Worm (Caenorhabditis elegans) whole organism, L1 larva: ENCODE results near the gene T21D12.14.

ENCODE experiments used
- C16A3.4 ChIP-seq: fragments of 150-350 bp; optimal IDR thresholded peaks from 2 replicates; lab custom pipeline; 2014; ENCODE audit warnings: missing biosample characterization, missing genetic modification characterization
- alr-1 ChIP-seq: fragments of 200-800 bp; sonication (Bioruptor generic); optimal IDR thresholded peaks from 2 replicates; lab custom pipeline; 2018; ENCODE audit warnings: borderline replicate concordance, mild to moderate bottlenecking, missing genetic modification characterization, missing compliant biosample characterization
- aly-2 ChIP-seq: fragments of 150-350 bp; optimal IDR thresholded peaks from 2 replicates; lab custom pipeline; 2014; ENCODE audit warnings: missing biosample characterization, missing genetic modification characterization
- ets-5 ChIP-seq: fragments of 200-800 bp; sonication (Bioruptor generic); IDR thresholded peaks from 2 replicates; pipeline ENCODE4 v1.3.6; 2022; ENCODE audit warnings: missing genetic modification characterization, missing compliant biosample characterization
- fkh-8 ChIP-seq: sonication (generic microtip); optimal IDR thresholded peaks from 2 replicates; lab custom pipeline; 2016; ENCODE audit warnings: mild to moderate bottlenecking, missing genetic modification characterization, missing compliant biosample characterization
- lin-13 ChIP-seq: fragments of 150-350 bp; optimal IDR thresholded peaks from 2 replicates; lab custom pipeline; 2014; ENCODE audit warnings: missing biosample characterization, missing genetic modification reagents, missing genetic modification characterization
- lin-39 ChIP-seq: fragments of 150-350 bp; optimal IDR thresholded peaks from 2 replicates; lab custom pipeline; 2014; ENCODE audit warnings: missing biosample characterization, missing genetic modification reagents, missing genetic modification characterization
- nhr-28 ChIP-seq: fragments of 150-350 bp; optimal IDR thresholded peaks from 2 replicates; lab custom pipeline; 2014; ENCODE audit warnings: missing biosample characterization, missing genetic modification characterization
- nhr-71 ChIP-seq: sonication (generic microtip); optimal IDR thresholded peaks from 2 replicates; lab custom pipeline; 2016; ENCODE audit warnings: mild to moderate bottlenecking, missing genetic modification characterization, moderate library complexity, missing compliant biosample characterization
- snu-23 ChIP-seq: sonication (generic microtip); optimal IDR thresholded peaks from 2 replicates; lab custom pipeline; 2016; ENCODE audit warnings: missing genetic modification characterization, missing compliant biosample characterization
- unc-130 ChIP-seq: fragments of 150-350 bp; optimal IDR thresholded peaks from 2 replicates; lab custom pipeline; 2017; ENCODE audit warnings: missing biosample characterization, missing genetic modification characterization, inconsistent platforms
- unc-86 ChIP-seq: sonication (generic microtip); optimal IDR thresholded peaks from 2 replicates; lab custom pipeline; 2016; ENCODE audit warnings: missing genetic modification characterization, missing compliant biosample characterization

- no peak for TF ChIP-seq unc-130
- TF ChIP-seq nhr-28 = no peak
- no peak for TF ChIP-seq nhr-71 (tag; lab: Kevin White, UChicago)
- TF ChIP-seq lin-13 (GFP tag; lab: Kevin White, UChicago) = no peak
- TF ChIP-seq snu-23 = no peak
- TF ChIP-seq unc-86 = no peak
- TF ChIP-seq fkh-8 (tag; lab: Kevin White, UChicago) = no peak
- TF ChIP-seq ets-5 = no peak
- TF ChIP-seq aly-2 (tag; lab: Kevin White, UChicago) = no peak
- TF ChIP-seq alr-1 (tag; lab: Kevin White, UChicago) = no peak
- TF ChIP-seq C16A3.4 = no peak
- TF ChIP-seq lin-39 (tag; lab: Kevin White, UChicago) = no peak
Measured at ce11 chrIV:303264-303663, 15.3 kb upstream of the T21D12.14 start.
